Worm (Caenorhabditis elegans) whole organism, midembryonic: ENCODE data around the gene prp-3.

Experiments used
- T22C8.4 ChIP-seq: fragments of 200-800 bp; sonication (Bioruptor generic); IDR thresholded peaks from 2 replicates; pipeline ENCODE4 v1.3.6; 2022; ENCODE audit warnings: missing genetic modification characterization, missing compliant biosample characterization
- cog-1 ChIP-seq: sonication (generic microtip); optimal IDR thresholded peaks from 2 replicates; lab custom pipeline; 2016; ENCODE audit warnings: missing genetic modification characterization, missing compliant biosample characterization
- flt-1 ChIP-seq: fragments of 200-800 bp; sonication (Bioruptor generic); IDR thresholded peaks from 2 replicates; pipeline ENCODE4 v1.3.6; 2022; ENCODE audit warnings: missing genetic modification characterization, missing compliant biosample characterization
- klf-2 ChIP-seq: fragments of 200-800 bp; sonication (Bioruptor generic); conservative IDR thresholded peaks from 2 replicates; pipeline ENCODE4 v1.3.6; 2022; ENCODE audit warnings: missing genetic modification reagents, missing genetic modification characterization, missing compliant biosample characterization
- med-1 ChIP-seq: sonication (generic microtip); optimal IDR thresholded peaks from 2 replicates; lab custom pipeline; 2017; ENCODE audit warnings: missing genetic modification characterization, mild to moderate bottlenecking, missing compliant biosample characterization, antibody characterized with exemption, missing genetic modification reagents; ENCODE audit not compliant: insufficient read depth
- tab-1 ChIP-seq: fragments of 200-800 bp; sonication (Bioruptor generic); IDR thresholded peaks from 2 replicates; pipeline ENCODE4 v1.3.6; 2022; ENCODE audit warnings: missing genetic modification characterization, missing compliant biosample characterization

- TF ChIP-seq klf-2 (GFP tag; lab: Robert Waterston, UW) (no peak), tab-1 (GFP tag; lab: Robert Waterston, UW) (no peak), med-1 (no peak), flt-1 (GFP tag; lab: Robert Waterston, UW) (no peak), T22C8.4 (GFP tag; lab: Robert Waterston, UW) (no peak), cog-1 (no peak)
These were observed 47.1 kb downstream of the prp-3 start for ce11 chrIII:10380640-10381039.
